Fruit fly (Drosophila melanogaster) whole organism, embryonic: ENCODE data around the gene Gga.

Source experiments
- Antp ChIP-seq: fragments of 200-800 bp; sonication (Bioruptor generic); optimal IDR thresholded peaks from 3 replicates; lab custom pipeline; 2016; ENCODE audit warnings: missing biosample characterization, missing genetic modification characterization
- Awh ChIP-seq: fragments of 200-800 bp; sonication (Bioruptor generic); IDR thresholded peaks from 2 replicates; pipeline ENCODE4, ENCODE4 v1.3.6; 2022; ENCODE audit warnings: missing biosample characterization, missing genetic modification characterization
- CG10654 ChIP-seq: fragments of 200-800 bp; sonication (Bioruptor generic); optimal IDR thresholded peaks from 2 replicates; lab custom pipeline; 2016; ENCODE audit warnings: missing biosample characterization, missing genetic modification characterization
- CG12659 ChIP-seq: fragments of 200-800 bp; sonication (Bioruptor generic); optimal IDR thresholded peaks from 3 replicates; lab custom pipeline; 2017; ENCODE audit warnings: mild to moderate bottlenecking, missing biosample characterization, missing genetic modification reagents, missing genetic modification characterization
- CG13894 ChIP-seq: fragments of 200-800 bp; sonication (Bioruptor generic); optimal IDR thresholded peaks from 3 replicates; lab custom pipeline; 2018; ENCODE audit warnings: missing biosample characterization, mild to moderate bottlenecking, missing genetic modification characterization, moderate library complexity
- CG15696 ChIP-seq: fragments of 200-800 bp; sonication (Bioruptor generic); optimal IDR thresholded peaks from 2 replicates; lab custom pipeline; 2019; ENCODE audit warnings: missing biosample characterization, mild to moderate bottlenecking, missing genetic modification characterization, moderate library complexity
- CG17328 ChIP-seq: fragments of 200-800 bp; sonication (Bioruptor generic); IDR thresholded peaks from 2 replicates; pipeline ENCODE4 v1.3.6; 2022; ENCODE audit warnings: missing biosample characterization, missing genetic modification characterization
- CG17361 ChIP-seq: fragments of 200-800 bp; sonication (Bioruptor generic); IDR thresholded peaks from 3 replicates; pipeline ENCODE4 v1.3.6; 2022; ENCODE audit warnings: missing biosample characterization, missing genetic modification characterization
- CG2889 ChIP-seq: fragments of 200-800 bp; sonication (Bioruptor generic); IDR thresholded peaks from 3 replicates; pipeline ENCODE4 v1.3.6; 2022; ENCODE audit warnings: missing biosample characterization, missing genetic modification characterization
- CG30020 ChIP-seq: fragments of 200-800 bp; optimal IDR thresholded peaks from 2 replicates; lab custom pipeline; 2019; ENCODE audit warnings: missing biosample characterization, mild to moderate bottlenecking, missing genetic modification characterization, moderate library complexity
- CG30403 ChIP-seq: fragments of 200-800 bp; sonication (Bioruptor generic); optimal IDR thresholded peaks from 3 replicates; lab custom pipeline; 2016; ENCODE audit warnings: missing biosample characterization, missing genetic modification characterization
- CG3065 ChIP-seq: fragments of 200-800 bp; sonication (Bioruptor generic); optimal IDR thresholded peaks from 2 replicates; lab custom pipeline; 2016; ENCODE audit warnings: missing biosample characterization, missing genetic modification characterization
- CG31224 ChIP-seq: fragments of 200-800 bp; sonication (Bioruptor generic); IDR thresholded peaks from 2 replicates; pipeline ENCODE4 v1.3.6; 2022; ENCODE audit warnings: missing biosample characterization, missing genetic modification characterization
- CG31365 ChIP-seq: fragments of 200-800 bp; sonication (Bioruptor generic); optimal IDR thresholded peaks from 2 replicates; lab custom pipeline; 2018; ENCODE audit warnings: missing biosample characterization, mild to moderate bottlenecking, missing genetic modification characterization
- CG32767 ChIP-seq: fragments of 200-800 bp; sonication (Bioruptor generic); IDR thresholded peaks from 2 replicates; pipeline ENCODE4 v1.3.6; 2022; ENCODE audit warnings: missing biosample characterization, missing genetic modification characterization
- CG33213 ChIP-seq: fragments of 200-800 bp; sonication (Bioruptor generic); optimal IDR thresholded peaks from 3 replicates; lab custom pipeline; 2016; ENCODE audit warnings: missing biosample characterization, missing genetic modification characterization
- CG33557 ChIP-seq: fragments of 200-800 bp; sonication (Bioruptor generic); optimal IDR thresholded peaks from 2 replicates; lab custom pipeline; 2019; ENCODE audit warnings: missing biosample characterization, mild to moderate bottlenecking, missing genetic modification characterization, moderate library complexity
- CG3838 ChIP-seq: fragments of 200-800 bp; sonication (Bioruptor generic); optimal IDR thresholded peaks from 3 replicates; lab custom pipeline; 2016; ENCODE audit warnings: missing biosample characterization, missing genetic modification characterization
- CG4360 ChIP-seq: fragments of 200-800 bp; sonication (Bioruptor generic); IDR thresholded peaks from 2 replicates; pipeline ENCODE4 v1.3.6; 2022; ENCODE audit warnings: missing biosample characterization, missing genetic modification characterization
- CG4404 ChIP-seq: fragments of 200-800 bp; sonication (Bioruptor generic); IDR thresholded peaks from 2 replicates; pipeline ENCODE4 v1.3.6; 2022; ENCODE audit warnings: missing biosample characterization, missing genetic modification characterization
- CG4707 ChIP-seq: fragments of 200-800 bp; sonication (Bioruptor generic); optimal IDR thresholded peaks from 2 replicates; lab custom pipeline; 2018; ENCODE audit warnings: missing biosample characterization, mild to moderate bottlenecking, missing genetic modification characterization, moderate library complexity
- CG6689 ChIP-seq: fragments of 200-800 bp; sonication (Bioruptor generic); IDR thresholded peaks from 2 replicates; pipeline ENCODE4 v1.3.6; 2022; ENCODE audit warnings: missing biosample characterization, missing genetic modification characterization
- CG7372 ChIP-seq: fragments of 200-800 bp; sonication (Bioruptor generic); IDR thresholded peaks from 2 replicates; pipeline ENCODE4 v1.3.6; 2022; ENCODE audit warnings: missing biosample characterization, missing genetic modification characterization
- CG7745 ChIP-seq: fragments of 200-800 bp; sonication (Bioruptor generic); optimal IDR thresholded peaks from 2 replicates; lab custom pipeline; 2018; ENCODE audit warnings: missing biosample characterization, mild to moderate bottlenecking, missing genetic modification characterization, moderate library complexity
- CG7928 ChIP-seq: fragments of 200-800 bp; sonication (Bioruptor generic); optimal IDR thresholded peaks from 2 replicates; lab custom pipeline; 2017; ENCODE audit warnings: missing biosample characterization, mild to moderate bottlenecking, missing genetic modification characterization
- CG9727 ChIP-seq: fragments of 200-800 bp; sonication (Bioruptor generic); optimal IDR thresholded peaks from 3 replicates; lab custom pipeline; 2017; ENCODE audit warnings: missing biosample characterization, mild to moderate bottlenecking, missing genetic modification characterization
- Dbx ChIP-seq: fragments of 200-800 bp; sonication (Bioruptor generic); IDR thresholded peaks from 3 replicates; pipeline ENCODE4 v1.3.6; 2022; ENCODE audit warnings: missing biosample characterization, missing genetic modification characterization
- Drgx ChIP-seq: fragments of 200-800 bp; sonication (Bioruptor generic); IDR thresholded peaks from 2 replicates; pipeline ENCODE4 v1.3.6; 2022; ENCODE audit warnings: missing biosample characterization, missing genetic modification characterization
- Elba2 ChIP-seq: fragments of 200-800 bp; sonication (Bioruptor generic); optimal IDR thresholded peaks from 3 replicates; lab custom pipeline; 2016; ENCODE audit warnings: missing biosample characterization, missing genetic modification characterization
- Gug ChIP-seq: fragments of 200-800 bp; sonication (Bioruptor generic); IDR thresholded peaks from 4 replicates; pipeline ENCODE4 v1.3.6; 2022; ENCODE audit warnings: missing biosample characterization, missing genetic modification characterization
- H15 ChIP-seq: fragments of 200-800 bp; sonication (Bioruptor generic); IDR thresholded peaks from 3 replicates; pipeline ENCODE4 v1.3.6; 2022; ENCODE audit warnings: missing biosample characterization, missing genetic modification characterization
- NFAT ChIP-seq: fragments of 200-800 bp; sonication (Bioruptor generic); IDR thresholded peaks from 2 replicates; pipeline ENCODE4 v1.3.6; 2022; ENCODE audit warnings: missing biosample characterization, missing genetic modification characterization
- Opbp ChIP-seq: fragments of 200-800 bp; sonication (Bioruptor generic); IDR thresholded peaks from 3 replicates; pipeline ENCODE4 v1.3.6; 2022; ENCODE audit warnings: missing biosample characterization, missing genetic modification characterization; ENCODE audit not compliant: partially characterized antibody
- Rx ChIP-seq: fragments of 200-800 bp; sonication (Bioruptor generic); IDR thresholded peaks from 2 replicates; pipeline ENCODE4 v1.3.6; 2022; ENCODE audit warnings: missing biosample characterization, missing genetic modification characterization
- Scr ChIP-seq: fragments of 200-800 bp; sonication (Bioruptor generic); IDR thresholded peaks from 2 replicates; pipeline ENCODE4 v1.3.6; 2022; ENCODE audit warnings: missing biosample characterization, missing genetic modification characterization; ENCODE audit not compliant: partially characterized antibody
- Spps ChIP-seq: fragments of 200-800 bp; sonication (Bioruptor generic); optimal IDR thresholded peaks from 2 replicates; lab custom pipeline; 2018; ENCODE audit warnings: missing biosample characterization, mild to moderate bottlenecking, missing genetic modification characterization
- Vsx1 ChIP-seq: fragments of 200-800 bp; sonication (Bioruptor generic); optimal IDR thresholded peaks from 2 replicates; lab custom pipeline; 2017; ENCODE audit warnings: missing biosample characterization, mild to moderate bottlenecking, missing genetic modification characterization, missing genetic modification reagents
- Xrp1 ChIP-seq: fragments of 200-800 bp; sonication (Bioruptor generic); IDR thresholded peaks from 2 replicates; pipeline ENCODE4 v1.3.6; 2022; ENCODE audit warnings: missing biosample characterization, missing genetic modification characterization
- al ChIP-seq: fragments of 200-800 bp; sonication (Bioruptor generic); IDR thresholded peaks from 2 replicates; pipeline ENCODE4 v1.3.6; 2022; ENCODE audit warnings: missing biosample characterization, missing genetic modification characterization
- ash1 ChIP-seq: fragments of 200-800 bp; sonication (Bioruptor generic); optimal IDR thresholded peaks from 2 replicates; lab custom pipeline; 2018; ENCODE audit warnings: missing biosample characterization, mild to moderate bottlenecking, missing genetic modification characterization
- bbx ChIP-seq: fragments of 200-800 bp; sonication (Bioruptor generic); IDR thresholded peaks from 2 replicates; pipeline ENCODE4 v1.3.6; 2022; ENCODE audit warnings: missing biosample characterization, missing genetic modification characterization; ENCODE audit not compliant: partially characterized antibody
- da ChIP-seq: fragments of 200-800 bp; sonication (Bioruptor generic); optimal IDR thresholded peaks from 2 replicates; lab custom pipeline; 2016; ENCODE audit warnings: missing biosample characterization, missing genetic modification characterization
- dmrt11E ChIP-seq: fragments of 200-800 bp; sonication (Bioruptor generic); optimal IDR thresholded peaks from 3 replicates; lab custom pipeline; 2018; ENCODE audit warnings: missing biosample characterization, mild to moderate bottlenecking, missing genetic modification characterization, moderate library complexity
- gro ChIP-seq: fragments of 200-800 bp; sonication (Bioruptor generic); optimal IDR thresholded peaks from 2 replicates; lab custom pipeline; 2016; ENCODE audit warnings: missing biosample characterization, missing genetic modification characterization
- her ChIP-seq: fragments of 200-800 bp; sonication (Bioruptor generic); optimal IDR thresholded peaks from 2 replicates; lab custom pipeline; 2016; ENCODE audit warnings: missing biosample characterization, missing genetic modification characterization
- kay ChIP-seq: fragments of 200-800 bp; sonication (Bioruptor generic); optimal IDR thresholded peaks from 2 replicates; lab custom pipeline; 2016; ENCODE audit warnings: missing biosample characterization, missing genetic modification characterization
- maf-S ChIP-seq: fragments of 200-800 bp; sonication (Bioruptor generic); optimal IDR thresholded peaks from 2 replicates; lab custom pipeline; 2016; ENCODE audit warnings: missing biosample characterization, missing genetic modification characterization
- pb ChIP-seq: fragments of 200-800 bp; sonication (Bioruptor generic); optimal IDR thresholded peaks from 3 replicates; lab custom pipeline; 2016; ENCODE audit warnings: missing biosample characterization, missing genetic modification characterization
- pzg ChIP-seq: fragments of 200-800 bp; sonication (Bioruptor generic); optimal IDR thresholded peaks from 3 replicates; lab custom pipeline; 2018; ENCODE audit warnings: missing biosample characterization, mild to moderate bottlenecking, missing genetic modification characterization, moderate library complexity
- sisA ChIP-seq: fragments of 200-800 bp; sonication (Bioruptor generic); IDR thresholded peaks from 2 replicates; pipeline ENCODE4 v1.3.6; 2022; ENCODE audit warnings: missing biosample characterization, missing genetic modification characterization
- sr ChIP-seq: fragments of 200-800 bp; sonication (Bioruptor generic); IDR thresholded peaks from 3 replicates; pipeline ENCODE4 v1.3.6; 2022; ENCODE audit warnings: missing biosample characterization, missing genetic modification characterization
- tio ChIP-seq: fragments of 200-800 bp; sonication (Bioruptor generic); optimal IDR thresholded peaks from 2 replicates; lab custom pipeline; 2017; ENCODE audit warnings: missing biosample characterization, missing genetic modification characterization, inconsistent platforms

Gga gene

dm6 chrX:9640690-9641149 is 39.9 kb downstream of the Gga start (continued):
- TF ChIP-seq Drgx (GFP tag; lab: Robert Waterston, UW) (peak; percentile 96), CG31224 (GFP tag; lab: Robert Waterston, UW) (peak; percentile 91), CG7745 (tag; lab: Kevin White, UChicago) (no peak), H15 (GFP tag; lab: Robert Waterston, UW) (peak; percentile 90), CG33557 (GFP tag; lab: Kevin White, UChicago) (peak; percentile 77), maf-S (GFP tag; lab: Kevin White, UChicago) (peak; percentile 93), dmrt11E (tag; lab: Kevin White, UChicago) (peak; percentile 47), Rx (GFP tag; lab: Robert Waterston, UW) (peak; percentile 86), CG30020 (peak; percentile 74), her (GFP tag; lab: Kevin White, UChicago) (peak; percentile 95), gro (GFP tag; lab: Kevin White, UChicago) (peak; percentile 98), CG17361 (GFP tag; lab: Robert Waterston, UW) (peak; percentile 91), CG7928 (GFP tag; lab: Kevin White, UChicago) (peak; percentile 82), Scr (GFP tag; lab: Robert Waterston, UW) (no peak), CG3065 (GFP tag; lab: Kevin White, UChicago) (peak; percentile 67), CG9727 (GFP tag; lab: Kevin White, UChicago) (peak; percentile 96), CG4360 (GFP tag; lab: Robert Waterston, UW) (peak; percentile 79), pb (GFP tag; lab: Kevin White, UChicago) (peak; percentile 91), Xrp1 (GFP tag; lab: Robert Waterston, UW) (peak; percentile 94), Awh (GFP tag; lab: Robert Waterston, UW) (peak; percentile 95), CG10654 (GFP tag; lab: Kevin White, UChicago) (peak; percentile 94), Gug (GFP tag; lab: Robert Waterston, UW) (peak; percentile 72; the same call in 3 of the 4 replicates), sisA (GFP tag; lab: Robert Waterston, UW) (peak; percentile 76), CG12659 (peak; percentile 98), Elba2 (GFP tag; lab: Kevin White, UChicago) (no peak), Vsx1 (peak; percentile 90), CG31365 (peak; percentile 93), Spps (tag; lab: Kevin White, UChicago) (peak; percentile 85), CG33213 (GFP tag; lab: Kevin White, UChicago) (peak; percentile 95), CG7372 (GFP tag; lab: Robert Waterston, UW) (peak; percentile 98), CG15696 (tag; lab: Kevin White, UChicago) (peak; percentile 79), CG32767 (GFP tag; lab: Robert Waterston, UW) (peak; percentile 94), CG17328 (peak; percentile 94), NFAT (peak; percentile 93), pzg (GFP tag; lab: Kevin White, UChicago) (peak; percentile 32), da (GFP tag; lab: Kevin White, UChicago) (peak; percentile 81), sr (peak; percentile 96), tio (peak; percentile 87), Antp (GFP tag; lab: Kevin White, UChicago) (peak; percentile 90), CG30403 (GFP tag; lab: Kevin White, UChicago) (peak; percentile 96), CG6689 (GFP tag; lab: Robert Waterston, UW) (peak; percentile 95), CG2889 (GFP tag; lab: Robert Waterston, UW) (peak; percentile 90), kay (GFP tag; lab: Kevin White, UChicago) (peak; percentile 79), Opbp (GFP tag; lab: Robert Waterston, UW) (no peak), Dbx (GFP tag; lab: Robert Waterston, UW) (peak; percentile 97), CG13894 (peak; percentile 99), CG3838 (GFP tag; lab: Kevin White, UChicago) (peak; percentile 81), CG4404 (GFP tag; lab: Robert Waterston, UW) (peak; percentile 59), CG4707 (peak; percentile 90), al (GFP tag; lab: Robert Waterston, UW) (peak; percentile 90), bbx (GFP tag; lab: Robert Waterston, UW) (no peak), ash1 (GFP tag; lab: Kevin White, UChicago) (peak; percentile 94)
